Fruit fly (Drosophila melanogaster) whole organism, embryonic: ENCODE results near the gene CG4653.

Experiments used
- HLH54F ChIP-seq: fragments of 200-800 bp; sonication (Bioruptor generic); optimal IDR thresholded peaks from 3 replicates; lab custom pipeline; 2016; ENCODE audit warnings: missing biosample characterization, missing genetic modification characterization
- Rx ChIP-seq: fragments of 200-800 bp; sonication (Bioruptor generic); IDR thresholded peaks from 2 replicates; pipeline ENCODE4 v1.3.6; 2022; ENCODE audit warnings: missing biosample characterization, missing genetic modification characterization
- br ChIP-seq: fragments of >200 bp; optimal IDR thresholded peaks from 2 replicates; lab custom pipeline; 2017
- eyg ChIP-seq: fragments of 200-800 bp; sonication (Bioruptor generic); optimal IDR thresholded peaks from 3 replicates; lab custom pipeline; 2016; ENCODE audit warnings: missing biosample characterization, missing genetic modification characterization
- fru ChIP-seq: fragments of >200 bp; optimal IDR thresholded peaks from 2 replicates; lab custom pipeline; 2017
- h ChIP-seq: fragments of >200 bp; optimal IDR thresholded peaks from 2 replicates; lab custom pipeline; 2017
- mld ChIP-seq: fragments of 200-800 bp; sonication (Bioruptor generic); IDR thresholded peaks from 3 replicates; pipeline ENCODE4 v1.3.6; 2022; ENCODE audit warnings: missing biosample characterization, missing genetic modification characterization; ENCODE audit not compliant: partially characterized antibody
- nerfin-2 ChIP-seq: fragments of 200-800 bp; sonication (Bioruptor generic); IDR thresholded peaks from 2 replicates; pipeline ENCODE4 v1.3.6; 2022; ENCODE audit warnings: missing biosample characterization, missing genetic modification characterization; ENCODE audit not compliant: partially characterized antibody
- p53 ChIP-seq: fragments of 200-800 bp; sonication (Bioruptor generic); optimal IDR thresholded peaks from 2 replicates; lab custom pipeline; 2016; ENCODE audit warnings: missing biosample characterization, missing genetic modification characterization

DNA sequence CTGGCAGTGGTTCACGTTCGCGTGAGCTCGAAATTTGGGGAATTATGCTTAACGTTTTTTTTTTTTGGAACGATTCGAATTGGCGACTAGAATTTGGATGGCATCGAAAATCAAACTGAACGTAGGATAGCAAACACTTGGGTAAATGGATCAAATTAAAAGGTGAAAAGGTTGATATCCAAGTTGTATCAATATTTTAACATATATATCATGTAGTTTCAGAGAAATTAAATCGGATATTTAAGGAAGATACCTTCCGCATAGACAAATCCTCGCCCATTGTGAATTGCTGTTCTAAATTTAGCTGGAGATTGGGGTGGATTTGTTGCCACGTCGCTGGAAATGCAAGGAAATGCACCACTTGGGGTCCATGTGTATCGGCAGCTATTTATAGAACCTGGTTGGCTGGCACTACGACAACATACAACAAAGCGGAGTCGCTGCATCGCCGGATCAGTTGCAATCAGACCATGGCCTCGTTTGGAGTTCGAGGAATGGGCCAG lies 25.0 kb upstream of the CG4653 start, which contains the start of the genes CG13010 and sing:
- TF ChIP-seq nerfin-2 (GFP tag; lab: Robert Waterston, UW) (no peak), p53 (no peak), HLH54F (GFP tag; lab: Kevin White, UChicago) (no peak), eyg (no peak), h (lab: Kevin White, UChicago) (no peak), Rx (no peak), br (lab: Kevin White, UChicago) (no peak), fru (lab: Kevin White, UChicago) (no peak), mld (no peak)
